Fruit fly (Drosophila melanogaster): ENCODE measurements around the gene CG44475.

dm6 chr2L:15909277-15909674, 26.3 kb upstream of the CG44475 start:
- no peak for TF ChIP-seq pan (optimal IDR thresholded peaks at IDR 0.05)
- no peak for TF ChIP-seq pan (GFP tag; optimal IDR thresholded peaks at IDR 0.05 in 1 of 2, IDR thresholded peaks at IDR 0.05 in 1 of 2)
- no peak for TF ChIP-seq croc (GFP tag; conservative IDR thresholded peaks at IDR 0.05)
- no peak for TF ChIP-seq CG14050 (GFP tag; IDR thresholded peaks at IDR 0.05)
- TF ChIP-seq Gsc (GFP tag; IDR thresholded peaks at IDR 0.05), result no peak
- TF ChIP-seq CG11247 (GFP tag; IDR thresholded peaks at IDR 0.05), result no peak

Data from whole organism, embryonic.